Fruit fly (Drosophila melanogaster) whole organism, embryonic: ENCODE measurements around the gene Gr5a.

Experiments used
- Atf3 ChIP-seq: fragments of 200-800 bp; sonication (Bioruptor generic); optimal IDR thresholded peaks from 3 replicates; lab custom pipeline; 2016; ENCODE audit warnings: missing biosample characterization, missing genetic modification characterization
- B-H2 ChIP-seq: fragments of 200-800 bp; sonication (Bioruptor generic); optimal IDR thresholded peaks from 2 replicates; lab custom pipeline; 2018; ENCODE audit warnings: missing biosample characterization, mild to moderate bottlenecking, missing genetic modification characterization
- CG10209 ChIP-seq: fragments of 200-800 bp; sonication (Bioruptor generic); optimal IDR thresholded peaks from 3 replicates; lab custom pipeline; 2017; ENCODE audit warnings: missing biosample characterization, mild to moderate bottlenecking, missing genetic modification characterization, missing genetic modification reagents
- CG10321 ChIP-seq: fragments of 200-800 bp; sonication (Bioruptor generic); IDR thresholded peaks from 2 replicates; pipeline ENCODE4 v1.3.6; 2022; ENCODE audit warnings: missing biosample characterization, missing genetic modification characterization
- CG10565 ChIP-seq: fragments of 200-800 bp; sonication (Bioruptor generic); optimal IDR thresholded peaks from 3 replicates; lab custom pipeline; 2016; ENCODE audit warnings: missing biosample characterization, mild to moderate bottlenecking, missing genetic modification characterization
- CG12744 ChIP-seq: fragments of 200-800 bp; sonication (Bioruptor generic); optimal IDR thresholded peaks from 2 replicates; lab custom pipeline; 2016; ENCODE audit warnings: missing biosample characterization, missing genetic modification characterization
- CG14710 ChIP-seq: fragments of 200-800 bp; sonication (Bioruptor generic); optimal IDR thresholded peaks from 3 replicates; lab custom pipeline; 2019; ENCODE audit warnings: missing biosample characterization, mild to moderate bottlenecking, missing genetic modification characterization, moderate library complexity
- CG1792 ChIP-seq: fragments of 200-800 bp; sonication (Bioruptor generic); optimal IDR thresholded peaks from 2 replicates; lab custom pipeline; 2016; ENCODE audit warnings: missing biosample characterization, missing genetic modification characterization
- CG32532 ChIP-seq: fragments of 200-800 bp; sonication (Bioruptor generic); IDR thresholded peaks from 2 replicates; pipeline ENCODE4 v1.3.6; 2022; ENCODE audit warnings: missing biosample characterization, missing genetic modification characterization
- CG33213 ChIP-seq: fragments of 200-800 bp; sonication (Bioruptor generic); optimal IDR thresholded peaks from 3 replicates; lab custom pipeline; 2016; ENCODE audit warnings: missing biosample characterization, missing genetic modification characterization
- CG3726 ChIP-seq: fragments of 200-800 bp; sonication (Bioruptor generic); IDR thresholded peaks from 3 replicates; pipeline ENCODE4, ENCODE4 v1.3.6; 2022; ENCODE audit warnings: missing biosample characterization, missing genetic modification characterization
- CG5180 ChIP-seq: fragments of 200-800 bp; sonication (Bioruptor generic); optimal IDR thresholded peaks from 3 replicates; lab custom pipeline; 2017; ENCODE audit warnings: missing biosample characterization, missing genetic modification characterization, mild to moderate bottlenecking, moderate library complexity, missing genetic modification reagents
- CG5953 ChIP-seq: fragments of 200-800 bp; sonication (Bioruptor generic); IDR thresholded peaks from 2 replicates; pipeline ENCODE4 v1.3.6; 2022; ENCODE audit warnings: missing biosample characterization, missing genetic modification characterization
- CG6654 ChIP-seq: fragments of 200-800 bp; sonication (Bioruptor generic); optimal IDR thresholded peaks from 2 replicates; lab custom pipeline; 2017; ENCODE audit warnings: missing biosample characterization, mild to moderate bottlenecking, missing genetic modification characterization
- CG6813 ChIP-seq: fragments of 200-800 bp; sonication (Bioruptor generic); optimal IDR thresholded peaks from 2 replicates; lab custom pipeline; 2017; ENCODE audit warnings: missing biosample characterization, missing genetic modification characterization, mild to moderate bottlenecking, moderate library complexity, missing genetic modification reagents
- CG8281 ChIP-seq: fragments of 200-800 bp; sonication (Bioruptor generic); optimal IDR thresholded peaks from 2 replicates; lab custom pipeline; 2018; ENCODE audit warnings: missing biosample characterization, mild to moderate bottlenecking, missing genetic modification characterization, moderate library complexity
- CG8359 ChIP-seq: fragments of 200-800 bp; sonication (Bioruptor generic); optimal IDR thresholded peaks from 2 replicates; lab custom pipeline; 2017; ENCODE audit warnings: missing biosample characterization, mild to moderate bottlenecking, missing genetic modification characterization, borderline replicate concordance
- CG9215 ChIP-seq: fragments of 200-800 bp; sonication (Bioruptor generic); IDR thresholded peaks from 2 replicates; pipeline ENCODE4 v1.3.6; 2022; ENCODE audit warnings: missing biosample characterization, missing genetic modification characterization
- CG9437 ChIP-seq: fragments of 200-800 bp; sonication (Bioruptor generic); optimal IDR thresholded peaks from 2 replicates; lab custom pipeline; 2018; ENCODE audit warnings: missing biosample characterization, mild to moderate bottlenecking, missing genetic modification characterization
- Doc2 ChIP-seq: fragments of 200-800 bp; sonication (Bioruptor generic); IDR thresholded peaks from 2 replicates; pipeline ENCODE4 v1.3.6; 2022; ENCODE audit warnings: missing biosample characterization, missing genetic modification characterization
- Dref ChIP-seq: fragments of 200-800 bp; sonication (Bioruptor generic); IDR thresholded peaks from 2 replicates; pipeline ENCODE4 v1.3.6; 2022; ENCODE audit warnings: missing biosample characterization, missing genetic modification characterization
- GATAe ChIP-seq: fragments of 200-800 bp; sonication (Bioruptor generic); conservative IDR thresholded peaks from 2 replicates; pipeline ENCODE4 v1.3.6; 2022; ENCODE audit warnings: missing biosample characterization, missing genetic modification characterization
- HHEX ChIP-seq: fragments of 200-800 bp; sonication (Bioruptor generic); optimal IDR thresholded peaks from 3 replicates; lab custom pipeline; 2017; ENCODE audit warnings: missing biosample characterization, mild to moderate bottlenecking, missing genetic modification characterization, missing genetic modification reagents
- HLH3B ChIP-seq: fragments of 200-800 bp; sonication (Bioruptor generic); IDR thresholded peaks from 2 replicates; pipeline ENCODE4 v1.3.6; 2022; ENCODE audit warnings: missing biosample characterization, missing genetic modification characterization
- HLHmδ ChIP-seq: fragments of 200-800 bp; sonication (Bioruptor generic); optimal IDR thresholded peaks from 2 replicates; lab custom pipeline; 2018; ENCODE audit warnings: missing biosample characterization, mild to moderate bottlenecking, missing genetic modification characterization, moderate library complexity
- Hey ChIP-seq: fragments of 200-800 bp; sonication (Bioruptor generic); optimal IDR thresholded peaks from 3 replicates; lab custom pipeline; 2018; ENCODE audit warnings: missing biosample characterization, mild to moderate bottlenecking, missing genetic modification characterization
- Max ChIP-seq: fragments of 200-800 bp; sonication (Bioruptor generic); optimal IDR thresholded peaks from 2 replicates; lab custom pipeline; 2016; ENCODE audit warnings: missing biosample characterization, mild to moderate bottlenecking, missing genetic modification characterization
- Ptx1 ChIP-seq: fragments of 200-800 bp; sonication (Bioruptor generic); IDR thresholded peaks from 2 replicates; pipeline ENCODE4 v1.3.6; 2022; ENCODE audit warnings: missing biosample characterization, missing genetic modification characterization
- Rx ChIP-seq: fragments of 200-800 bp; sonication (Bioruptor generic); IDR thresholded peaks from 2 replicates; pipeline ENCODE4 v1.3.6; 2022; ENCODE audit warnings: missing biosample characterization, missing genetic modification characterization
- Stat92E ChIP-seq, 3 experiments: fragments of >200 bp in 2 of 3; fragments of 200-800 bp in 1 of 3; sonication (Bioruptor generic) in 1 of 3; optimal IDR thresholded peaks; 2 replicates each; lab custom pipeline; 2017 to 2019; ENCODE audit warnings: missing biosample characterization in 3 of 3, missing genetic modification characterization in 3 of 3, mild to moderate bottlenecking in 1 of 3, moderate library complexity in 1 of 3
- Xbp1 ChIP-seq: fragments of 200-800 bp; sonication (Bioruptor generic); optimal IDR thresholded peaks from 3 replicates; lab custom pipeline; 2016; ENCODE audit warnings: missing biosample characterization, mild to moderate bottlenecking, missing genetic modification characterization
- br ChIP-seq: fragments of >200 bp; optimal IDR thresholded peaks from 2 replicates; lab custom pipeline; 2017
- cas ChIP-seq: fragments of 200-800 bp; sonication (Bioruptor generic); IDR thresholded peaks from 2 replicates; pipeline ENCODE4 v1.3.6; 2022; ENCODE audit warnings: missing biosample characterization, missing genetic modification characterization
- ems ChIP-seq: fragments of 200-800 bp; sonication (Bioruptor generic); optimal IDR thresholded peaks from 3 replicates; lab custom pipeline; 2016; ENCODE audit warnings: missing biosample characterization, missing genetic modification characterization
- ftz-f1 ChIP-seq: fragments of 200-800 bp; sonication (Bioruptor generic); optimal IDR thresholded peaks from 2 replicates; lab custom pipeline; 2016; ENCODE audit warnings: missing biosample characterization, missing genetic modification characterization
- gem ChIP-seq: fragments of 200-800 bp; sonication (Bioruptor generic); optimal IDR thresholded peaks from 2 replicates; lab custom pipeline; 2019; ENCODE audit warnings: missing biosample characterization, mild to moderate bottlenecking, missing genetic modification characterization, moderate library complexity
- grau ChIP-seq: fragments of 200-800 bp; optimal IDR thresholded peaks from 3 replicates; lab custom pipeline; 2019; ENCODE audit warnings: missing biosample characterization, mild to moderate bottlenecking, missing genetic modification characterization, moderate library complexity
- gsb-n ChIP-seq: fragments of 200-800 bp; sonication (Bioruptor generic); optimal IDR thresholded peaks from 3 replicates; lab custom pipeline; 2018; ENCODE audit warnings: missing biosample characterization, mild to moderate bottlenecking, missing genetic modification characterization
- hkb ChIP-seq, 2 experiments: fragments of 200-800 bp in 1 of 2; fragments of >200 bp in 1 of 2; sonication (Bioruptor generic) in 1 of 2; IDR thresholded peaks in 1 of 2; optimal IDR thresholded peaks in 1 of 2; 2 replicates each; pipeline versions ENCODE4 v1.3.6 to Lab custom; 2017 to 2022; ENCODE audit warnings: missing biosample characterization in 1 of 2, missing genetic modification characterization in 1 of 2
- jing ChIP-seq: fragments of 200-800 bp; sonication (Bioruptor generic); optimal IDR thresholded peaks from 2 replicates; lab custom pipeline; 2018; ENCODE audit warnings: missing biosample characterization, mild to moderate bottlenecking, missing genetic modification characterization
- lov ChIP-seq, 2 experiments: fragments of 200-800 bp in 1 of 2; fragments of >200 bp in 1 of 2; sonication (Bioruptor generic) in 1 of 2; IDR thresholded peaks in 1 of 2; optimal IDR thresholded peaks in 1 of 2; 2 replicates in 1 of 2; 3 replicates in 1 of 2; pipeline versions ENCODE4 v1.3.6 to Lab custom; 2017 to 2022; ENCODE audit warnings: missing biosample characterization in 1 of 2, missing genetic modification characterization in 1 of 2
- odd ChIP-seq: fragments of 200-800 bp; sonication (Bioruptor generic); optimal IDR thresholded peaks from 2 replicates; lab custom pipeline; 2017; ENCODE audit warnings: missing biosample characterization, mild to moderate bottlenecking, missing genetic modification characterization
- prd ChIP-seq, 3 experiments: fragments of >200 bp in 2 of 3; fragments of 200-800 bp in 1 of 3; sonication (Bioruptor generic) in 1 of 3; optimal IDR thresholded peaks in 2 of 3; IDR thresholded peaks in 1 of 3; 2 replicates in 2 of 3; 3 replicates in 1 of 3; pipeline versions ENCODE4 v1.3.6 to Lab custom; 2017 to 2022; ENCODE audit warnings: missing biosample characterization in 1 of 3, missing genetic modification characterization in 1 of 3
- sim ChIP-seq: fragments of 200-800 bp; sonication (Bioruptor generic); IDR thresholded peaks from 2 replicates; pipeline ENCODE4 v1.3.6; 2022; ENCODE audit warnings: missing biosample characterization, missing genetic modification characterization
- ttk ChIP-seq: fragments of 200-800 bp; sonication (Bioruptor generic); IDR thresholded peaks from 2 replicates; pipeline ENCODE4 v2.1.2; 2022; ENCODE audit warnings: missing biosample characterization, missing genetic modification characterization
- twi ChIP-seq: fragments of 200-800 bp; optimal IDR thresholded peaks from 2 replicates; lab custom pipeline; 2019; ENCODE audit warnings: missing biosample characterization, mild to moderate bottlenecking, missing genetic modification characterization, moderate library complexity
- wor ChIP-seq: fragments of 200-800 bp; sonication (Bioruptor generic); IDR thresholded peaks from 2 replicates; pipeline ENCODE4 v1.3.6; 2022; ENCODE audit warnings: missing biosample characterization, missing genetic modification characterization
- zf30C ChIP-seq: fragments of 200-800 bp; sonication (Bioruptor generic); optimal IDR thresholded peaks from 3 replicates; lab custom pipeline; 2018; ENCODE audit warnings: missing biosample characterization, mild to moderate bottlenecking, missing genetic modification characterization
- zfh2 ChIP-seq: fragments of 200-800 bp; sonication (Bioruptor generic); optimal IDR thresholded peaks from 2 replicates; lab custom pipeline; 2016; ENCODE audit warnings: missing biosample characterization, missing genetic modification characterization

The Gr5a gene

dm6 chrX:5705899-5706312, 25.5 kb downstream of the Gr5a start:
- peak; percentile 42; the same call in 1 of the 2 replicates for TF ChIP-seq CG10321 (GFP tag; lab: Robert Waterston, UW)
- peak; percentile 87 for TF ChIP-seq HHEX
- TF ChIP-seq gem (tag; lab: Kevin White, UChicago) = peak; percentile 91
- TF ChIP-seq Hey (tag; lab: Kevin White, UChicago) = peak; percentile 14
- no peak for TF ChIP-seq twi (tag; lab: Kevin White, UChicago)
- peak; percentile 62 for TF ChIP-seq CG5953 (GFP tag; lab: Robert Waterston, UW)
- peak; percentile 69 for TF ChIP-seq wor (GFP tag; lab: Robert Waterston, UW)
- peak; percentile 47 for TF ChIP-seq zfh2 (GFP tag; lab: Kevin White, UChicago)
- TF ChIP-seq CG3726 (GFP tag; lab: Robert Waterston, UW) = peak; percentile 87; the same call in 2 of the 3 replicates
- TF ChIP-seq Xbp1 = peak; percentile 76
- 0 out of 2 replicates have a peak, but pooled peaks have one; percentile 14 for TF ChIP-seq Dref (GFP tag; lab: Robert Waterston, UW)
- no peak for TF ChIP-seq hkb (optimal IDR thresholded peaks at IDR 0.05; lab: Kevin White, UChicago)
- TF ChIP-seq hkb (GFP tag; IDR thresholded peaks at IDR 0.05; lab: Robert Waterston, UW) = peak; percentile 92
- peak; percentile 90 for TF ChIP-seq CG9215 (GFP tag; lab: Robert Waterston, UW)
- peak; percentile 88 for TF ChIP-seq ttk (GFP tag; lab: Robert Waterston, UW)
- peak; percentile 80 for TF ChIP-seq CG5180 (GFP tag; lab: Kevin White, UChicago)
- TF ChIP-seq jing = peak; percentile 41
- no peak for TF ChIP-seq CG33213 (GFP tag; lab: Kevin White, UChicago)
- peak; percentile 58 for TF ChIP-seq gsb-n (tag; lab: Kevin White, UChicago)
- peak; percentile 48 for TF ChIP-seq CG14710 (tag; lab: Kevin White, UChicago)
- TF ChIP-seq sim (GFP tag; lab: Robert Waterston, UW) = 0 out of 2 replicates have a peak, but pooled peaks have one; percentile 38
- peak; percentile 71 for TF ChIP-seq ems (GFP tag; lab: Kevin White, UChicago)
- peak; percentile 76 for TF ChIP-seq CG6813 (GFP tag; lab: Kevin White, UChicago)
- peak; percentile 64; the same call in 1 of the 2 replicates for TF ChIP-seq GATAe
- peak; percentile 77 for TF ChIP-seq CG10209 (GFP tag; lab: Kevin White, UChicago)
- peak; percentile 46 for TF ChIP-seq CG8359
- no peak for TF ChIP-seq prd (optimal IDR thresholded peaks at IDR 0.05; lab: Kevin White, UChicago)
- peak; percentile 92 for TF ChIP-seq prd (GFP tag; IDR thresholded peaks at IDR 0.05; lab: Robert Waterston, UW)
- peak; percentile 13 for TF ChIP-seq ftz-f1
- peak; percentile 42 for TF ChIP-seq CG1792
- no peak for TF ChIP-seq B-H2 (GFP tag; lab: Kevin White, UChicago)
- peak; percentile 55 for TF ChIP-seq CG12744 (GFP tag; lab: Kevin White, UChicago)
- peak; percentile 73 for TF ChIP-seq Max (GFP tag; lab: Kevin White, UChicago)
- TF ChIP-seq Doc2 (GFP tag; lab: Robert Waterston, UW) = peak; percentile 78
- peak; percentile 85 for TF ChIP-seq Rx (GFP tag; lab: Robert Waterston, UW)
- peak; percentile 81 for TF ChIP-seq grau
- TF ChIP-seq CG8281 = peak; percentile 57
- TF ChIP-seq CG10565 = no peak
- peak; percentile 40 for TF ChIP-seq zf30C (GFP tag; lab: Kevin White, UChicago)
- TF ChIP-seq CG6654 (GFP tag; lab: Kevin White, UChicago) = peak; percentile 22
- TF ChIP-seq Atf3 (GFP tag; lab: Kevin White, UChicago) = peak; percentile 22
- TF ChIP-seq CG9437 (GFP tag; lab: Kevin White, UChicago) = peak; percentile 49
- peak; percentile 96 for TF ChIP-seq CG32532 (GFP tag; lab: Robert Waterston, UW)
- TF ChIP-seq cas (GFP tag; lab: Robert Waterston, UW) = peak; percentile 84
- no peak for TF ChIP-seq br (lab: Kevin White, UChicago)
- TF ChIP-seq Ptx1 = peak; percentile 95
- TF ChIP-seq lov (optimal IDR thresholded peaks at IDR 0.05; lab: Kevin White, UChicago) = no peak
- TF ChIP-seq lov (GFP tag; IDR thresholded peaks at IDR 0.05; lab: Robert Waterston, UW) = peak; percentile 81; the same call in 2 of the 3 replicates
- TF ChIP-seq HLHmδ = no peak
- TF ChIP-seq HLH3B (GFP tag; lab: Robert Waterston, UW) = peak; percentile 90
- TF ChIP-seq odd (GFP tag; lab: Kevin White, UChicago) = peak; percentile 74
- TF ChIP-seq Stat92E (GFP tag; optimal IDR thresholded peaks at IDR 0.05; lab: Kevin White, UChicago) = no peak
